Worm (Caenorhabditis elegans) whole organism, L4 larva: ENCODE data around the gene col-167.
A peak's percentile ranks its signal among the peaks of the same experiment; 100 is the strongest.

Experiments
- F26F4.8 ChIP-seq: fragments of 200-800 bp; sonication (Bioruptor generic); conservative IDR thresholded peaks from 2 replicates; pipeline ENCODE4 v1.3.6; 2022; ENCODE audit warnings: missing genetic modification characterization, missing compliant biosample characterization
- F44E2.7 ChIP-seq: fragments of 200-800 bp; sonication (Bioruptor generic); IDR thresholded peaks from 2 replicates; pipeline ENCODE4 v2.1.2; 2022; ENCODE audit warnings: missing genetic modification characterization, missing compliant biosample characterization
- F49E8.2 ChIP-seq: sonication (generic microtip); optimal IDR thresholded peaks from 2 replicates; lab custom pipeline; 2016; ENCODE audit warnings: missing compliant biosample characterization, mild to moderate bottlenecking, missing genetic modification characterization, borderline replicate concordance
- Y105C5A.15 ChIP-seq: fragments of 200-800 bp; sonication (Bioruptor generic); IDR thresholded peaks from 2 replicates; pipeline ENCODE4 v1.3.6; 2022; ENCODE audit warnings: missing genetic modification characterization, missing compliant biosample characterization
- Y5F2A.4 ChIP-seq: fragments of 200-800 bp; sonication (Bioruptor generic); optimal IDR thresholded peaks from 2 replicates; lab custom pipeline; 2018; ENCODE audit warnings: mild to moderate bottlenecking, missing genetic modification characterization, missing compliant biosample characterization
- ZK546.5 ChIP-seq, 2 experiments: sonication (generic microtip); optimal IDR thresholded peaks; 2 replicates each; lab custom pipeline; 2017; ENCODE audit warnings: missing biosample characterization in 2 of 2, missing genetic modification characterization in 2 of 2
- aly-2 ChIP-seq: sonication (generic microtip); optimal IDR thresholded peaks from 2 replicates; lab custom pipeline; 2018; ENCODE audit warnings: missing biosample characterization, missing genetic modification characterization
- ama-1 ChIP-seq: fragments of 150-350 bp; optimal IDR thresholded peaks from 2 replicates; lab custom pipeline; 2014; ENCODE audit warnings: inconsistent platforms, mixed read lengths
- arid-1 ChIP-seq: fragments of 200-800 bp; sonication (Bioruptor generic); conservative IDR thresholded peaks from 2 replicates; pipeline ENCODE4 v1.3.6; 2022; ENCODE audit warnings: missing genetic modification reagents, missing genetic modification characterization, missing compliant biosample characterization
- ceh-32 ChIP-seq: sonication (generic microtip); optimal IDR thresholded peaks from 2 replicates; lab custom pipeline; 2016; ENCODE audit warnings: mild to moderate bottlenecking, missing genetic modification characterization, missing compliant biosample characterization; ENCODE audit not compliant: poor library complexity
- ceh-44 ChIP-seq: fragments of 200-800 bp; sonication (Bioruptor generic); IDR thresholded peaks from 2 replicates; pipeline ENCODE4 v1.3.6; 2022; ENCODE audit warnings: missing genetic modification reagents, missing genetic modification characterization, missing compliant biosample characterization
- ceh-82 ChIP-seq: sonication (generic microtip); optimal IDR thresholded peaks from 2 replicates; lab custom pipeline; 2017; ENCODE audit warnings: missing biosample characterization, missing genetic modification characterization
- ces-1 ChIP-seq: fragments of 150-350 bp; sonication (generic microtip); optimal IDR thresholded peaks from 4 replicates; lab custom pipeline; 2014; ENCODE audit warnings: missing biosample characterization, missing genetic modification reagents, missing genetic modification characterization
- cey-2 ChIP-seq: sonication (generic microtip); optimal IDR thresholded peaks from 3 replicates; lab custom pipeline; 2017; ENCODE audit warnings: missing genetic modification characterization, mild to moderate bottlenecking, missing compliant biosample characterization, antibody characterized with exemption, borderline replicate concordance; ENCODE audit not compliant: insufficient read depth
- daf-12 ChIP-seq: fragments of 150-350 bp; optimal IDR thresholded peaks from 2 replicates; lab custom pipeline; 2014; ENCODE audit warnings: missing biosample characterization, missing genetic modification reagents, missing genetic modification characterization
- daf-16 ChIP-seq, 3 experiments: sonication (generic microtip); optimal IDR thresholded peaks; 2 replicates each; lab custom pipeline; 2016 to 2017; ENCODE audit warnings: missing genetic modification characterization in 3 of 3, missing genetic modification reagents in 3 of 3, mild to moderate bottlenecking in 2 of 3, missing compliant biosample characterization in 2 of 3, missing biosample characterization in 1 of 3, moderate library complexity in 1 of 3
- dmd-6 ChIP-seq: fragments of 200-800 bp; sonication (Bioruptor generic); IDR thresholded peaks from 2 replicates; pipeline ENCODE4 v1.3.6; 2022; ENCODE audit warnings: missing genetic modification reagents, missing genetic modification characterization, missing compliant biosample characterization
- dmd-8 ChIP-seq: fragments of 200-800 bp; sonication (Bioruptor generic); IDR thresholded peaks from 2 replicates; pipeline ENCODE4 v1.3.6; 2022; ENCODE audit warnings: missing genetic modification characterization, missing compliant biosample characterization
- dve-1 ChIP-seq: sonication (generic microtip); optimal IDR thresholded peaks from 2 replicates; lab custom pipeline; 2017; ENCODE audit warnings: antibody characterized with exemption, mild to moderate bottlenecking, missing genetic modification characterization, missing compliant biosample characterization; ENCODE audit not compliant: insufficient read depth
- egl-27 ChIP-seq: sonication (generic microtip); optimal IDR thresholded peaks from 3 replicates; lab custom pipeline; 2017; ENCODE audit warnings: missing biosample characterization, missing genetic modification reagents, missing genetic modification characterization
- fkh-10 ChIP-seq: fragments of 150-350 bp; optimal IDR thresholded peaks from 2 replicates; lab custom pipeline; 2014; ENCODE audit warnings: missing biosample characterization, missing genetic modification reagents, missing genetic modification characterization
- hif-1 ChIP-seq, 2 experiments: sonication (generic microtip); optimal IDR thresholded peaks; 2 replicates each; lab custom pipeline; 2016 to 2017; ENCODE audit warnings: missing compliant biosample characterization in 2 of 2, missing genetic modification characterization in 2 of 2, missing genetic modification reagents in 2 of 2, missing genotype in 2 of 2, mild to moderate bottlenecking in 1 of 2
- hlh-11 ChIP-seq: fragments of 200-800 bp; sonication (Bioruptor generic); optimal IDR thresholded peaks from 2 replicates; lab custom pipeline; 2018; ENCODE audit warnings: mild to moderate bottlenecking, missing genetic modification characterization, missing compliant biosample characterization
- hlh-30 ChIP-seq: sonication (generic microtip); optimal IDR thresholded peaks from 2 replicates; lab custom pipeline; 2017; ENCODE audit warnings: antibody characterized with exemption, mild to moderate bottlenecking, missing genetic modification characterization, missing compliant biosample characterization; ENCODE audit not compliant: insufficient read depth
- lin-1 ChIP-seq: fragments of 200-800 bp; sonication (Bioruptor generic); IDR thresholded peaks from 2 replicates; pipeline ENCODE4 v1.3.6; 2022; ENCODE audit warnings: missing genetic modification reagents, missing genetic modification characterization, missing compliant biosample characterization
- lin-13 ChIP-seq: fragments of 150-350 bp; optimal IDR thresholded peaks from 2 replicates; lab custom pipeline; 2014; ENCODE audit warnings: missing biosample characterization, missing genetic modification reagents, missing genetic modification characterization
- lin-15B ChIP-seq: fragments of 150-350 bp; sonication (generic microtip); optimal IDR thresholded peaks from 3 replicates; lab custom pipeline; 2014; ENCODE audit warnings: missing biosample characterization, missing genetic modification characterization
- lin-38 ChIP-seq: fragments of 200-800 bp; sonication (Bioruptor generic); IDR thresholded peaks from 2 replicates; pipeline ENCODE4 v1.3.6; 2022; ENCODE audit warnings: missing genetic modification reagents, missing genetic modification characterization, missing compliant biosample characterization
- lir-3 ChIP-seq: sonication (generic microtip); optimal IDR thresholded peaks from 2 replicates; lab custom pipeline; 2016; ENCODE audit warnings: mild to moderate bottlenecking, missing genetic modification characterization, missing compliant biosample characterization
- madf-5 ChIP-seq, 2 experiments: fragments of 200-800 bp; sonication (Bioruptor generic); IDR thresholded peaks; 2 replicates each; pipeline ENCODE4 v1.3.6; 2022; ENCODE audit warnings: missing compliant biosample characterization in 2 of 2, missing genetic modification characterization in 2 of 2
- mdl-1 ChIP-seq, 2 experiments: fragments of 150-350 bp in 1 of 2; sonication (generic microtip) in 1 of 2; optimal IDR thresholded peaks; 2 replicates each; lab custom pipeline; 2014 to 2017; ENCODE audit warnings: missing biosample characterization in 2 of 2, missing genetic modification characterization in 2 of 2
- mdt-29 ChIP-seq: fragments of 200-800 bp; sonication (Bioruptor generic); IDR thresholded peaks from 2 replicates; pipeline ENCODE4 v1.3.6; 2022; ENCODE audit warnings: missing genetic modification reagents, missing genetic modification characterization, missing compliant biosample characterization
- mes-2 ChIP-seq: sonication (generic microtip); optimal IDR thresholded peaks from 2 replicates; lab custom pipeline; 2016; ENCODE audit warnings: missing genotype, mild to moderate bottlenecking, missing genetic modification characterization, missing compliant biosample characterization; ENCODE audit not compliant: poor library complexity, severe bottlenecking
- mxl-2 ChIP-seq: fragments of 200-800 bp; sonication (Bioruptor generic); conservative IDR thresholded peaks from 2 replicates; pipeline ENCODE4 v1.3.6; 2022; ENCODE audit warnings: missing genetic modification reagents, missing genetic modification characterization, missing compliant biosample characterization
- nhr-102 ChIP-seq: sonication (generic microtip); optimal IDR thresholded peaks from 2 replicates; lab custom pipeline; 2016; ENCODE audit warnings: mild to moderate bottlenecking, missing genetic modification characterization, moderate library complexity, missing compliant biosample characterization
- nhr-28 ChIP-seq: fragments of 150-350 bp; optimal IDR thresholded peaks from 2 replicates; lab custom pipeline; 2014; ENCODE audit warnings: missing biosample characterization, missing genetic modification characterization
- nhr-41 ChIP-seq: fragments of 200-800 bp; sonication (Bioruptor generic); IDR thresholded peaks from 2 replicates; pipeline ENCODE4 v1.3.6; 2022; ENCODE audit warnings: missing genetic modification reagents, missing genetic modification characterization, missing compliant biosample characterization
- nhr-42 ChIP-seq: fragments of 200-800 bp; sonication (Bioruptor generic); IDR thresholded peaks from 2 replicates; pipeline ENCODE4 v1.3.6; 2022; ENCODE audit warnings: missing genetic modification characterization, missing compliant biosample characterization
- nhr-77 ChIP-seq: fragments of 150-350 bp; optimal IDR thresholded peaks from 2 replicates; lab custom pipeline; 2014; ENCODE audit warnings: missing biosample characterization, missing genetic modification characterization
- pha-4 ChIP-seq, 2 experiments: fragments of 150-350 bp in 1 of 2; fragments of 200-800 bp in 1 of 2; sonication (Bioruptor generic) in 1 of 2; IDR thresholded peaks in 1 of 2; optimal IDR thresholded peaks in 1 of 2; 2 replicates each; pipeline versions ENCODE4 v1.3.6 to Lab custom; 2014 to 2022; ENCODE audit warnings: missing genetic modification characterization in 2 of 2, missing genetic modification reagents in 2 of 2, missing biosample characterization in 1 of 2, missing compliant biosample characterization in 1 of 2
- pqm-1 ChIP-seq: sonication (generic microtip); optimal IDR thresholded peaks from 2 replicates; lab custom pipeline; 2017; ENCODE audit warnings: missing biosample characterization, missing genetic modification characterization
- snpc-4 ChIP-seq: fragments of 150-350 bp; optimal IDR thresholded peaks from 2 replicates; lab custom pipeline; 2014; ENCODE audit warnings: missing biosample characterization, missing genetic modification characterization
- tag-97 ChIP-seq: fragments of 200-800 bp; sonication (Bioruptor generic); IDR thresholded peaks from 2 replicates; pipeline ENCODE4 v1.3.6; 2022; ENCODE audit warnings: missing genetic modification characterization, missing compliant biosample characterization
- unc-39 ChIP-seq: sonication (generic microtip); optimal IDR thresholded peaks from 2 replicates; lab custom pipeline; 2017; ENCODE audit warnings: missing biosample characterization, missing genetic modification characterization
- unc-62 ChIP-seq, 3 experiments: fragments of 150-350 bp in 1 of 3; sonication (generic microtip); optimal IDR thresholded peaks in 2 of 3; peaks in 1 of 3; 1 replicate in 1 of 3; 2 replicates in 2 of 3; lab custom pipeline; 2014 to 2017; ENCODE audit warnings: missing biosample characterization in 3 of 3, missing genetic modification characterization in 3 of 3, missing genetic modification reagents in 3 of 3, missing genotype in 1 of 3
- vab-7 ChIP-seq: fragments of 200-800 bp; sonication (Bioruptor generic); IDR thresholded peaks from 2 replicates; pipeline ENCODE4 v1.3.6; 2022; ENCODE audit warnings: missing genetic modification reagents, missing genetic modification characterization, missing compliant biosample characterization
- zag-1 ChIP-seq: fragments of 150-350 bp; optimal IDR thresholded peaks from 2 replicates; lab custom pipeline; 2014; ENCODE audit warnings: missing biosample characterization, missing genetic modification characterization
- zfp-2 ChIP-seq: sonication (generic microtip); optimal IDR thresholded peaks from 2 replicates; lab custom pipeline; 2016; ENCODE audit warnings: mild to moderate bottlenecking, missing genetic modification characterization, missing compliant biosample characterization
- ztf-7 ChIP-seq: fragments of 150-350 bp; optimal IDR thresholded peaks from 2 replicates; lab custom pipeline; 2014; ENCODE audit warnings: missing biosample characterization, missing genetic modification characterization

col-167 gene

DNA sequence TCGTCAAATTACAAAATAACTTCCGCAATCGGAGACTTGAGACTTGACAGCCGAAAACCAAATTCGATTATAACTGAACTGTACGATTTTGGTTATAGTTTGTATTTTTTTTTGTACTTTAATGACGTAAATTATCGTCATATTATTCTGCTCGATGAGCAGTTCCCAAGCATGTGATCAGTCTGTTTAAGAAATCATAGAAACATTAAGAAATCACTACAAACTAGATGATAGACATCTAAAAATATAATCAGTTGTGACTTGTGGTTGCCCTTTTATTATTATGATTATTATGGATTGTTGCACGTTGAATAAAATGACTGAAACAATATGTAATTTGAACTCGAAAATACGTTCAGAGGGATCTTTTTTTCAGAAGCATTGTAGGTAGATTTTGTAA is 49.0 kb upstream of the col-167 start (continued):
- TF ChIP-seq nhr-102 (tag; lab: Kevin White, UChicago) (peak; percentile 30), mxl-2 (GFP tag; lab: Robert Waterston, UW) (no peak), snpc-4 (tag; lab: Kevin White, UChicago) (no peak), egl-27 (no peak), hif-1 (tag; optimal IDR thresholded peaks at IDR 0.05; lab: Kevin White, UChicago) (peak in 1 of 2 experiments; percentile 36), pha-4 (GFP tag; IDR thresholded peaks at IDR 0.05; lab: Robert Waterston, UW) (peak; percentile 10; the same call in 1 of the 2 replicates), pha-4 (tag; optimal IDR thresholded peaks at IDR 0.05; lab: Kevin White, UChicago) (no peak), unc-62 (GFP tag; optimal IDR thresholded peaks at IDR 0.05 in 1 of 2; lab: Kevin White, UChicago) (no peak), unc-62 (tag; optimal IDR thresholded peaks at IDR 0.05; lab: Kevin White, UChicago) (no peak), vab-7 (no peak), Y105C5A.15 (GFP tag; lab: Robert Waterston, UW) (no peak), zfp-2 (tag; lab: Kevin White, UChicago) (no peak), lin-38 (GFP tag; lab: Robert Waterston, UW) (no peak), madf-5 (GFP tag; IDR thresholded peaks at IDR 0.05; lab: Robert Waterston, UW) (no peak), dmd-8 (no peak), fkh-10 (GFP tag; lab: Kevin White, UChicago) (no peak), ces-1 (GFP tag; lab: Kevin White, UChicago) (no peak), tag-97 (no peak), nhr-77 (tag; lab: Kevin White, UChicago) (peak; percentile 62), hlh-30 (tag; lab: Kevin White, UChicago) (peak; percentile 53), zag-1 (tag; lab: Kevin White, UChicago) (no peak), daf-12 (tag; lab: Kevin White, UChicago) (no peak), F44E2.7 (GFP tag; lab: Robert Waterston, UW) (no peak), ama-1 (lab: Kevin White, UChicago) (no peak), mdl-1 (tag; optimal IDR thresholded peaks at IDR 0.05; lab: Kevin White, UChicago) (no peak), dve-1 (peak; percentile 88), ZK546.5 (tag; optimal IDR thresholded peaks at IDR 0.05; lab: Kevin White, UChicago) (no peak), ceh-44 (GFP tag; lab: Robert Waterston, UW) (no peak), lir-3 (tag; lab: Kevin White, UChicago) (no peak), ztf-7 (tag; lab: Kevin White, UChicago) (peak; percentile 56), lin-15B (tag; lab: Kevin White, UChicago) (no peak), hlh-11 (tag; lab: Kevin White, UChicago) (peak; percentile 70), Y5F2A.4 (GFP tag; lab: Kevin White, UChicago) (no peak), dmd-6 (GFP tag; lab: Robert Waterston, UW) (peak; percentile 68), lin-1 (GFP tag; lab: Robert Waterston, UW) (no peak), nhr-28 (tag; lab: Kevin White, UChicago) (peak; percentile 96), aly-2 (tag; lab: Kevin White, UChicago) (no peak), cey-2 (tag; lab: Kevin White, UChicago) (no peak), ceh-32 (tag; lab: Kevin White, UChicago) (no peak), ceh-82 (no peak), mdt-29 (GFP tag; lab: Robert Waterston, UW) (0 out of 2 replicates have a peak, but pooled peaks have one; percentile 9), F49E8.2 (tag; lab: Kevin White, UChicago) (no peak), F26F4.8 (GFP tag; lab: Robert Waterston, UW) (no peak), pqm-1 (no peak), mes-2 (no peak), unc-39 (tag; lab: Kevin White, UChicago) (no peak), lin-13 (GFP tag; lab: Kevin White, UChicago) (no peak), daf-16 (GFP tag; optimal IDR thresholded peaks at IDR 0.05; lab: Kevin White, UChicago) (no peak), daf-16 (tag; optimal IDR thresholded peaks at IDR 0.05; lab: Kevin White, UChicago) (peak; percentile 77), nhr-42 (GFP tag; lab: Robert Waterston, UW) (no peak), nhr-41 (GFP tag; lab: Robert Waterston, UW) (no peak), arid-1 (GFP tag; lab: Robert Waterston, UW) (no peak)
